Fruit fly (Drosophila melanogaster): Measurements from ENCODE around the gene CG11286.

The CG11286 gene

DNA sequence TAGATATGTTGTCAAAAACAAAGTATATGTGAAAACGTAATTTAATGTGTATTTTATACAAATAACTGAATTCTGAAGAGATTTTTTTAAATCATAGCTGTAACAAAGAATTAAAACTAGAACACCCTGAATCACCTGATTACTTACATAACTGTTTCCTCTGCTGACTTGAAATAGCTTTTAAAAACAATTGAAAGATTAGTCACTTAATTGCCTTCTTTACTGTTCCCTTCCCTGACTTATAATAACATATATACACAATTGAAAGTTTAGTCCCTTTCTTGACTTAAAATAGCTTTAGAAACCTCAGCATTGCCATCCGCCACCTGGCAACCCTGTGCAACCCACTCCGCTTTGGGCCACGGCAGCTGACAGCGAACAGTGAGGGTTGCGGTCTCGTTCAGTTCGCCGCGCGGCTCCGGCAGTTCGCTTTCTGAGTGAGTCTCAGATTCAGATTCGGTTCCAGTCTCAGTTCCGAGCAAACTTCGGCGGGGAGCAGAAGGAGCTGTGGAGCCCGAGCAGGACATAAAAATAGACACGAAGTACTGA is 42.5 kb upstream of the CG11286 start, which contains the start of gene CG34384 (continued):
- TF ChIP-seq E2f2 (GFP tag; IDR thresholded peaks at IDR 0.05) (no peak), Mad (GFP tag; optimal IDR thresholded peaks at IDR 0.05) (no peak), chn (GFP tag; optimal IDR thresholded peaks at IDR 0.05) (no peak), gt (GFP tag; IDR thresholded peaks at IDR 0.05) (no peak), Sry-δ (GFP tag; optimal IDR thresholded peaks at IDR 0.05) (peak; percentile 21), dmrt99B (tag; optimal IDR thresholded peaks at IDR 0.05) (peak; percentile 70), crc (GFP tag; optimal IDR thresholded peaks at IDR 0.05) (peak; percentile 20), stwl (tag; optimal IDR thresholded peaks at IDR 0.05) (no peak), tll (GFP tag; optimal IDR thresholded peaks at IDR 0.05) (no peak), bab2 (GFP tag; optimal IDR thresholded peaks at IDR 0.05) (peak; percentile 38), usp (GFP tag; optimal IDR thresholded peaks at IDR 0.05) (no peak), Lim3 (GFP tag; IDR thresholded peaks at IDR 0.05) (no peak), mam (GFP tag; optimal IDR thresholded peaks at IDR 0.05) (peak; percentile 52), CG8944 (GFP tag; optimal IDR thresholded peaks at IDR 0.05) (no peak), Atf6 (GFP tag; IDR thresholded peaks at IDR 0.05) (0 out of 2 replicates have a peak, but pooled peaks have one; percentile 32), Hand (GFP tag; optimal IDR thresholded peaks at IDR 0.05) (peak; percentile 66), cas (GFP tag; IDR thresholded peaks at IDR 0.05) (no peak), Oaz (GFP tag; IDR thresholded peaks at IDR 0.05) (no peak), Fer3 (tag; optimal IDR thresholded peaks at IDR 0.05) (peak; percentile 8), grn (GFP tag; optimal IDR thresholded peaks at IDR 0.05) (no peak), Bdp1 (GFP tag; optimal IDR thresholded peaks at IDR 0.05) (no peak), chm (GFP tag; IDR thresholded peaks at IDR 0.05) (no peak), CG34376 (GFP tag; optimal IDR thresholded peaks at IDR 0.05) (peak; percentile 80), Hmx (GFP tag; optimal IDR thresholded peaks at IDR 0.05) (no peak), Mes4 (GFP tag; optimal IDR thresholded peaks at IDR 0.05) (no peak), inv (GFP tag; IDR thresholded peaks at IDR 0.05; ENCODE audit: partially characterized antibody) (no peak), CG10959 (GFP tag; IDR thresholded peaks at IDR 0.05) (no peak), rib (GFP tag; IDR thresholded peaks at IDR 0.05) (no peak), CG10543 (GFP tag; optimal IDR thresholded peaks at IDR 0.05) (peak; percentile 84), az2 (GFP tag; optimal IDR thresholded peaks at IDR 0.05) (peak; percentile 57), ssp (GFP tag; IDR thresholded peaks at IDR 0.05) (no peak), CG34422 (GFP tag; IDR thresholded peaks at IDR 0.05) (0 out of 3 replicates have a peak, but pooled peaks have one; percentile 25), gro (GFP tag; optimal IDR thresholded peaks at IDR 0.05) (peak; percentile 24), vfl (GFP tag; optimal IDR thresholded peaks at IDR 0.05) (no peak), unc-4 (GFP tag; IDR thresholded peaks at IDR 0.05; ENCODE audit: partially characterized antibody) (no peak), Med (GFP tag) (peak; percentile 78), CG11723 (GFP tag; optimal IDR thresholded peaks at IDR 0.05) (peak; percentile 37), Vsx1 (GFP tag; optimal IDR thresholded peaks at IDR 0.05) (no peak), CG7372 (GFP tag; IDR thresholded peaks at IDR 0.05) (no peak), prd (optimal IDR thresholded peaks at IDR 0.05) (no peak), prd (GFP tag; IDR thresholded peaks at IDR 0.05) (peak; percentile 53; the same call in 1 of the 3 replicates), CG13894 (tag; optimal IDR thresholded peaks at IDR 0.05) (peak; percentile 45), Dfd (GFP tag; optimal IDR thresholded peaks at IDR 0.05) (no peak), CG6272 (GFP tag; IDR thresholded peaks at IDR 0.05) (0 out of 2 replicates have a peak, but pooled peaks have one; percentile 20), CG14965 (GFP tag; optimal IDR thresholded peaks at IDR 0.05; ENCODE audit: borderline replicate concordance) (no peak), nom (GFP tag; optimal IDR thresholded peaks at IDR 0.05) (no peak), CG14710 (tag; optimal IDR thresholded peaks at IDR 0.05) (peak; percentile 72), Ravus (GFP tag; IDR thresholded peaks at IDR 0.05) (no peak), yki (optimal IDR thresholded peaks at IDR 0.05) (no peak), pzg (GFP tag; optimal IDR thresholded peaks at IDR 0.05) (no peak), CG10431 (GFP tag; optimal IDR thresholded peaks at IDR 0.05) (no peak), CG4424 (GFP tag; optimal IDR thresholded peaks at IDR 0.05) (peak; percentile 69)

Data from whole organism, embryonic.